Fruit fly (Drosophila melanogaster) whole organism, prepupa: ENCODE data around the gene FASN2.
A peak's percentile ranks its signal among the peaks of the same experiment; 100 is the strongest.

ENCODE experiments used
- Blimp-1 ChIP-seq: fragments of 200-800 bp; sonication (Bioruptor generic); optimal IDR thresholded peaks from 3 replicates; lab custom pipeline; 2017; ENCODE audit warnings: missing biosample characterization, missing genetic modification characterization, mild to moderate bottlenecking, moderate library complexity, missing genetic modification reagents
- CG11294 ChIP-seq: fragments of 200-800 bp; sonication (Bioruptor generic); IDR thresholded peaks from 2 replicates; pipeline ENCODE4 v1.3.6; 2022; ENCODE audit warnings: missing biosample characterization, missing genetic modification characterization
- CG11762 ChIP-seq: fragments of 200-800 bp; sonication (Bioruptor generic); optimal IDR thresholded peaks from 3 replicates; lab custom pipeline; 2016; ENCODE audit warnings: missing biosample characterization, missing genetic modification characterization; ENCODE audit not compliant: insufficient read depth
- CG11902 ChIP-seq: fragments of 200-800 bp; sonication (Bioruptor generic); optimal IDR thresholded peaks from 3 replicates; lab custom pipeline; 2016; ENCODE audit warnings: missing biosample characterization, missing genetic modification characterization
- CG15336 ChIP-seq: fragments of 200-800 bp; sonication (Bioruptor generic); IDR thresholded peaks from 2 replicates; pipeline ENCODE4 v1.3.6; 2022; ENCODE audit warnings: missing biosample characterization, missing genetic modification characterization
- CG1621 ChIP-seq: fragments of 200-800 bp; sonication (Bioruptor generic); optimal IDR thresholded peaks from 3 replicates; lab custom pipeline; 2018; ENCODE audit warnings: missing biosample characterization, mild to moderate bottlenecking, missing genetic modification characterization
- CG16779 ChIP-seq: fragments of 200-800 bp; sonication (Bioruptor generic); optimal IDR thresholded peaks from 3 replicates; lab custom pipeline; 2017; ENCODE audit warnings: missing biosample characterization, mild to moderate bottlenecking, missing genetic modification characterization
- CG3032 ChIP-seq: fragments of 200-800 bp; optimal IDR thresholded peaks from 2 replicates; lab custom pipeline; 2019; ENCODE audit warnings: missing biosample characterization, mild to moderate bottlenecking, missing genetic modification characterization, moderate library complexity
- CG31627 ChIP-seq: fragments of 200-800 bp; sonication (Bioruptor generic); optimal IDR thresholded peaks from 3 replicates; lab custom pipeline; 2016; ENCODE audit warnings: missing biosample characterization, missing genetic modification characterization
- CG32006 ChIP-seq: fragments of 200-800 bp; sonication (Bioruptor generic); optimal IDR thresholded peaks from 3 replicates; lab custom pipeline; 2017; ENCODE audit warnings: missing biosample characterization, mild to moderate bottlenecking, missing genetic modification characterization
- CG34406 ChIP-seq: fragments of 200-800 bp; sonication (Bioruptor generic); optimal IDR thresholded peaks from 3 replicates; lab custom pipeline; 2016; ENCODE audit warnings: missing biosample characterization, missing genetic modification characterization
- CG3919 ChIP-seq: fragments of 200-800 bp; sonication (Bioruptor generic); optimal IDR thresholded peaks from 3 replicates; lab custom pipeline; 2016; ENCODE audit warnings: missing biosample characterization, missing genetic modification characterization
- CG4318 ChIP-seq: fragments of 200-800 bp; sonication (Bioruptor generic); optimal IDR thresholded peaks from 3 replicates; lab custom pipeline; 2017; ENCODE audit warnings: missing biosample characterization, mild to moderate bottlenecking, missing genetic modification characterization
- CG6163 ChIP-seq: fragments of 200-800 bp; sonication (Bioruptor generic); IDR thresholded peaks from 3 replicates; pipeline ENCODE4 v1.3.6; 2022; ENCODE audit warnings: missing biosample characterization, missing genetic modification characterization
- CG6276 ChIP-seq: fragments of 200-800 bp; sonication (Bioruptor generic); optimal IDR thresholded peaks from 2 replicates; lab custom pipeline; 2017; ENCODE audit warnings: missing biosample characterization, mild to moderate bottlenecking, missing genetic modification characterization
- CG6792 ChIP-seq: fragments of 200-800 bp; sonication (Bioruptor generic); optimal IDR thresholded peaks from 3 replicates; lab custom pipeline; 2016; ENCODE audit warnings: missing biosample characterization, missing genetic modification characterization
- CG6808 ChIP-seq: fragments of 200-800 bp; sonication (Bioruptor generic); optimal IDR thresholded peaks from 3 replicates; lab custom pipeline; 2017; ENCODE audit warnings: missing biosample characterization, missing genetic modification characterization, mild to moderate bottlenecking, moderate library complexity, missing genetic modification reagents
- CG6854 ChIP-seq: fragments of 200-800 bp; sonication (Bioruptor generic); optimal IDR thresholded peaks from 2 replicates; lab custom pipeline; 2017; ENCODE audit warnings: missing biosample characterization, mild to moderate bottlenecking, missing genetic modification characterization
- CG7368 ChIP-seq: fragments of 200-800 bp; sonication (Bioruptor generic); optimal IDR thresholded peaks from 3 replicates; lab custom pipeline; 2016; ENCODE audit warnings: missing biosample characterization, missing genetic modification characterization
- CG8119 ChIP-seq: fragments of 200-800 bp; sonication (Bioruptor generic); IDR thresholded peaks from 3 replicates; pipeline ENCODE4 v1.3.6; 2022; ENCODE audit warnings: missing biosample characterization, missing genetic modification characterization
- CG8319 ChIP-seq: fragments of 200-800 bp; sonication (Bioruptor generic); optimal IDR thresholded peaks from 3 replicates; lab custom pipeline; 2016; ENCODE audit warnings: missing biosample characterization, missing genetic modification characterization
- CG8632 ChIP-seq: fragments of 200-800 bp; sonication (Bioruptor generic); optimal IDR thresholded peaks from 3 replicates; lab custom pipeline; 2016; ENCODE audit warnings: missing biosample characterization, missing genetic modification characterization
- CG9139 ChIP-seq: fragments of 200-800 bp; sonication (Bioruptor generic); optimal IDR thresholded peaks from 3 replicates; lab custom pipeline; 2017; ENCODE audit warnings: missing biosample characterization, mild to moderate bottlenecking, missing genetic modification characterization
- Eip75B ChIP-seq: fragments of 200-800 bp; sonication (Bioruptor generic); optimal IDR thresholded peaks from 3 replicates; lab custom pipeline; 2016; ENCODE audit warnings: missing biosample characterization, missing genetic modification characterization
- Eip78C ChIP-seq: fragments of 200-800 bp; sonication (Bioruptor generic); peaks from one replicate; lab custom pipeline; 2016; ENCODE audit warnings: missing biosample characterization, missing genetic modification characterization
- Eip93F ChIP-seq: fragments of 200-800 bp; sonication (Bioruptor generic); optimal IDR thresholded peaks from 2 replicates; lab custom pipeline; 2016; ENCODE audit warnings: missing biosample characterization, mild to moderate bottlenecking, missing genetic modification characterization
- Ets96B ChIP-seq: fragments of 200-800 bp; optimal IDR thresholded peaks from 2 replicates; lab custom pipeline; 2019; ENCODE audit warnings: missing biosample characterization, mild to moderate bottlenecking, missing genetic modification characterization, moderate library complexity
- Hr38 ChIP-seq: sonication (Bioruptor generic); optimal IDR thresholded peaks from 2 replicates; lab custom pipeline; 2016; ENCODE audit warnings: missing biosample characterization, missing genetic modification characterization
- Hr39 ChIP-seq: fragments of 200-800 bp; sonication (Bioruptor generic); optimal IDR thresholded peaks from 2 replicates; lab custom pipeline; 2016; ENCODE audit warnings: missing biosample characterization, missing genetic modification characterization
- Hr4 ChIP-seq: fragments of 200-800 bp; sonication (Bioruptor generic); optimal IDR thresholded peaks from 3 replicates; lab custom pipeline; 2016; ENCODE audit warnings: missing biosample characterization, missing genetic modification characterization
- Lpt ChIP-seq: fragments of 200-800 bp; sonication (Bioruptor generic); optimal IDR thresholded peaks from 3 replicates; lab custom pipeline; 2016; ENCODE audit warnings: missing biosample characterization, missing genetic modification characterization
- OdsH ChIP-seq: fragments of 200-800 bp; sonication (Bioruptor generic); optimal IDR thresholded peaks from 3 replicates; lab custom pipeline; 2016; ENCODE audit warnings: missing biosample characterization, missing genetic modification characterization
- Smox ChIP-seq: fragments of 200-800 bp; sonication (Bioruptor generic); optimal IDR thresholded peaks from 3 replicates; lab custom pipeline; 2016; ENCODE audit warnings: missing biosample characterization, missing genetic modification characterization
- Sox102F ChIP-seq: fragments of 200-800 bp; sonication (Bioruptor generic); optimal IDR thresholded peaks from 2 replicates; lab custom pipeline; 2016; ENCODE audit warnings: missing biosample characterization, mild to moderate bottlenecking, missing genetic modification characterization
- Sox15 ChIP-seq: fragments of 200-800 bp; sonication (Bioruptor generic); optimal IDR thresholded peaks from 3 replicates; lab custom pipeline; 2016; ENCODE audit warnings: missing biosample characterization, missing genetic modification characterization
- achi ChIP-seq: fragments of 200-800 bp; sonication (Bioruptor generic); optimal IDR thresholded peaks from 3 replicates; lab custom pipeline; 2016; ENCODE audit warnings: missing biosample characterization, missing genetic modification characterization
- acj6 ChIP-seq: fragments of 200-800 bp; sonication (Bioruptor generic); optimal IDR thresholded peaks from 3 replicates; lab custom pipeline; 2016; ENCODE audit warnings: missing biosample characterization, missing genetic modification characterization
- cyc ChIP-seq: fragments of 200-800 bp; sonication (Bioruptor generic); optimal IDR thresholded peaks from 3 replicates; lab custom pipeline; 2016; ENCODE audit warnings: missing biosample characterization, missing genetic modification characterization
- dac ChIP-seq: fragments of 200-800 bp; sonication (Bioruptor generic); optimal IDR thresholded peaks from 2 replicates; lab custom pipeline; 2017; ENCODE audit warnings: missing biosample characterization, mild to moderate bottlenecking, missing genetic modification characterization
- dsx ChIP-seq: fragments of 200-800 bp; optimal IDR thresholded peaks from 3 replicates; lab custom pipeline; 2019; ENCODE audit warnings: missing biosample characterization, mild to moderate bottlenecking, missing genetic modification characterization, moderate library complexity; ENCODE audit not compliant: poor library complexity, severe bottlenecking
- eg ChIP-seq: fragments of 200-800 bp; sonication (Bioruptor generic); IDR thresholded peaks from 3 replicates; pipeline ENCODE4 v1.3.6; 2022; ENCODE audit warnings: missing biosample characterization, missing genetic modification characterization
- esn ChIP-seq: fragments of 200-800 bp; sonication (Bioruptor generic); optimal IDR thresholded peaks from 2 replicates; lab custom pipeline; 2016; ENCODE audit warnings: missing biosample characterization, mild to moderate bottlenecking, missing genetic modification characterization, moderate library complexity
- fd59A ChIP-seq: fragments of 200-800 bp; sonication (Bioruptor generic); optimal IDR thresholded peaks from 2 replicates; lab custom pipeline; 2017; ENCODE audit warnings: missing biosample characterization, mild to moderate bottlenecking, missing genetic modification characterization, missing genetic modification reagents
- fd85E ChIP-seq: fragments of 200-800 bp; sonication (Bioruptor generic); optimal IDR thresholded peaks from 3 replicates; lab custom pipeline; 2016; ENCODE audit warnings: missing biosample characterization, missing genetic modification characterization
- fkh ChIP-seq: fragments of 200-800 bp; sonication (Bioruptor generic); optimal IDR thresholded peaks from 3 replicates; lab custom pipeline; 2017; ENCODE audit warnings: missing biosample characterization, mild to moderate bottlenecking, missing genetic modification characterization, moderate library complexity
- lz ChIP-seq: fragments of 200-800 bp; sonication (Bioruptor generic); optimal IDR thresholded peaks from 3 replicates; lab custom pipeline; 2016; ENCODE audit warnings: missing biosample characterization, missing genetic modification characterization
- net ChIP-seq: fragments of 200-800 bp; sonication (Bioruptor generic); optimal IDR thresholded peaks from 3 replicates; lab custom pipeline; 2016; ENCODE audit warnings: missing biosample characterization, missing genetic modification characterization
- pdm3 ChIP-seq: fragments of 200-800 bp; sonication (Bioruptor generic); optimal IDR thresholded peaks from 3 replicates; lab custom pipeline; 2016; ENCODE audit warnings: missing biosample characterization, missing genetic modification characterization
- salr ChIP-seq, 2 experiments: fragments of 200-800 bp; sonication (Bioruptor generic); optimal IDR thresholded peaks; 3 replicates each; lab custom pipeline; 2016 to 2018; ENCODE audit warnings: missing biosample characterization in 2 of 2, missing genetic modification characterization in 2 of 2, mild to moderate bottlenecking in 1 of 2
- spab ChIP-seq: fragments of 200-800 bp; sonication (Bioruptor generic); optimal IDR thresholded peaks from 2 replicates; lab custom pipeline; 2017; ENCODE audit warnings: missing biosample characterization, mild to moderate bottlenecking, missing genetic modification characterization, missing genetic modification reagents
- ss ChIP-seq, 2 experiments: fragments of 200-800 bp; sonication (Bioruptor generic); optimal IDR thresholded peaks; 2 replicates in 1 of 2; 3 replicates in 1 of 2; lab custom pipeline; 2017 to 2018; ENCODE audit warnings: mild to moderate bottlenecking in 2 of 2, missing biosample characterization in 2 of 2, missing genetic modification characterization in 2 of 2, moderate library complexity in 1 of 2
- svp ChIP-seq: fragments of 200-800 bp; sonication (Bioruptor generic); peaks from one replicate; lab custom pipeline; 2016; ENCODE audit warnings: missing biosample characterization, missing genetic modification characterization
- vri ChIP-seq: fragments of 200-800 bp; sonication (Bioruptor generic); optimal IDR thresholded peaks from 3 replicates; lab custom pipeline; 2016; ENCODE audit warnings: missing biosample characterization, mild to moderate bottlenecking, missing genetic modification characterization

FASN2 gene

DNA sequence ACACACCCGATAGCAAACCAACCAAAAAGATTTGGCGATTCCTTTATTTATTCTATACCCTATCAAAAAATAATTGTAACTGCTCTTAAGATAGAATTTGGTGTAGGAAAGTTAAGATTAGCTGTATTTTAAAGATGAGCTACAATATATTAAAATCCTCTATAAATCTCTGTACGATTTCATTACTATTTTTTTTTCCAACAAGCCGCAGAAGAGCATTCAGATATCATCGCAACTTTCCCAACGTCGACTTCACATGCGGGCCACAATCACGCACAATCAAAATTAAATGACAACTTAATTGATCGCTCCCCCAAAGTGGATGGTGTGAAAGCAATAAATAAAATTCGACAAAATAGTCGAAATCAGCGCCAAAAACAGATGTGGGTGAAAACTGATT, 48.8 kb downstream of the FASN2 start:
- TF ChIP-seq esn (GFP tag; lab: Kevin White, UChicago) = peak; percentile 41
- TF ChIP-seq fkh (GFP tag; lab: Kevin White, UChicago) = no peak
- TF ChIP-seq Smox (GFP tag; lab: Kevin White, UChicago) = peak; percentile 31
- TF ChIP-seq CG8119 (GFP tag; lab: Robert Waterston, UW) = peak; percentile 47; the same call in 2 of the 3 replicates
- peak; percentile 2 for TF ChIP-seq Sox102F
- TF ChIP-seq Lpt (GFP tag; lab: Kevin White, UChicago) = no peak
- peak; percentile 34 for TF ChIP-seq Hr39 (GFP tag; lab: Kevin White, UChicago)
- TF ChIP-seq Hr4 = peak; percentile 65
- no peak for TF ChIP-seq achi (GFP tag; lab: Kevin White, UChicago)
- TF ChIP-seq fd59A (GFP tag; lab: Kevin White, UChicago) = no peak
- no peak for TF ChIP-seq CG6854 (GFP tag; lab: Kevin White, UChicago)
- no peak for TF ChIP-seq cyc (GFP tag; lab: Kevin White, UChicago)
- TF ChIP-seq CG32006 (GFP tag; lab: Kevin White, UChicago) = peak; percentile 65
- TF ChIP-seq spab (GFP tag; lab: Kevin White, UChicago) = no peak
- TF ChIP-seq fd85E (GFP tag; lab: Kevin White, UChicago) = no peak
- no peak for TF ChIP-seq vri (GFP tag; lab: Kevin White, UChicago)
- TF ChIP-seq Blimp-1 (GFP tag; lab: Kevin White, UChicago) = no peak
- no peak for TF ChIP-seq svp (GFP tag; lab: Kevin White, UChicago)
- TF ChIP-seq Eip78C (GFP tag; lab: Kevin White, UChicago) = peak; percentile 79
- no peak for TF ChIP-seq Ets96B (tag; lab: Kevin White, UChicago)
- no peak for TF ChIP-seq CG8632 (GFP tag; lab: Kevin White, UChicago)
- peak; percentile 51; the same call in 2 of the 3 replicates for TF ChIP-seq eg (GFP tag; lab: Robert Waterston, UW)
- no peak for TF ChIP-seq CG3919
- no peak for TF ChIP-seq CG6792 (GFP tag; lab: Kevin White, UChicago)
- TF ChIP-seq OdsH (GFP tag; lab: Kevin White, UChicago) = peak; percentile 9
- no peak for TF ChIP-seq CG8319 (GFP tag; lab: Kevin White, UChicago)
- no peak for TF ChIP-seq CG6163 (GFP tag; lab: Robert Waterston, UW)
- peak; percentile 33 for TF ChIP-seq lz (GFP tag; lab: Kevin White, UChicago)
- no peak for TF ChIP-seq Eip93F (GFP tag; lab: Kevin White, UChicago)
- peak; percentile 40 for TF ChIP-seq CG31627
- TF ChIP-seq CG7368 (GFP tag; lab: Kevin White, UChicago) = no peak
- TF ChIP-seq Sox15 (GFP tag; lab: Kevin White, UChicago) = no peak
- TF ChIP-seq net (GFP tag; lab: Kevin White, UChicago) = no peak
- TF ChIP-seq CG3032 (tag; lab: Kevin White, UChicago) = no peak
- TF ChIP-seq Hr38 (GFP tag; lab: Kevin White, UChicago) = no peak
- TF ChIP-seq CG34406 = no peak
- TF ChIP-seq Eip75B (GFP tag; lab: Kevin White, UChicago) = no peak
- no peak for TF ChIP-seq pdm3
- no peak for TF ChIP-seq CG11902 (GFP tag; lab: Kevin White, UChicago)
- TF ChIP-seq CG9139 (GFP tag; lab: Kevin White, UChicago) = no peak
- peak; percentile 8 for TF ChIP-seq CG6276 (GFP tag; lab: Kevin White, UChicago)
- TF ChIP-seq dac (GFP tag; lab: Kevin White, UChicago) = no peak
- TF ChIP-seq CG1621 = no peak
- TF ChIP-seq CG16779 (tag; lab: Kevin White, UChicago) = no peak
- no peak for TF ChIP-seq CG6808 (GFP tag; lab: Kevin White, UChicago)
- TF ChIP-seq dsx (GFP tag; lab: Kevin White, UChicago) = no peak
- TF ChIP-seq CG15336 = peak; percentile 64
- TF ChIP-seq salr (GFP tag; optimal IDR thresholded peaks at IDR 0.05; lab: Kevin White, UChicago) = no peak
- TF ChIP-seq acj6 (GFP tag; lab: Kevin White, UChicago) = no peak
- TF ChIP-seq ss (GFP tag; optimal IDR thresholded peaks at IDR 0.05; lab: Kevin White, UChicago) = no peak
- TF ChIP-seq CG11762 (GFP tag; lab: Kevin White, UChicago) = no peak
- TF ChIP-seq CG11294 (GFP tag; lab: Robert Waterston, UW) = no peak
- peak; percentile 27 for TF ChIP-seq CG4318 (GFP tag; lab: Kevin White, UChicago)
